Worm (Caenorhabditis elegans): ENCODE data around the gene clec-141.

ce11 chrII:5377467-5378238, 29.8 kb downstream of the clec-141 start, which contains the start of gene prdx-2:
- TF ChIP-seq ama-1 (optimal IDR thresholded peaks at IDR 0.05): no peak
- TF ChIP-seq pes-1 (GFP tag; IDR thresholded peaks at IDR 0.05): no peak
- no peak for TF ChIP-seq hnd-1 (tag; optimal IDR thresholded peaks at IDR 0.05)
- no peak for TF ChIP-seq hmg-4 (GFP tag; optimal IDR thresholded peaks at IDR 0.05)
- no peak for TF ChIP-seq flt-1 (GFP tag; IDR thresholded peaks at IDR 0.05)
- no peak for TF ChIP-seq F13C5.2 (tag; optimal IDR thresholded peaks at IDR 0.05)

All from whole organism, early embryonic.